Fruit fly (Drosophila melanogaster) whole organism, prepupa: ENCODE data around the gene CG1896.

Experiments
- CG10631 ChIP-seq: fragments of 200-800 bp; sonication (Bioruptor generic); optimal IDR thresholded peaks from 2 replicates; lab custom pipeline; 2016; ENCODE audit warnings: missing biosample characterization, missing genetic modification characterization
- CG11294 ChIP-seq: fragments of 200-800 bp; sonication (Bioruptor generic); IDR thresholded peaks from 2 replicates; pipeline ENCODE4 v1.3.6; 2022; ENCODE audit warnings: missing biosample characterization, missing genetic modification characterization
- CG15336 ChIP-seq: fragments of 200-800 bp; sonication (Bioruptor generic); IDR thresholded peaks from 2 replicates; pipeline ENCODE4 v1.3.6; 2022; ENCODE audit warnings: missing biosample characterization, missing genetic modification characterization
- CG1621 ChIP-seq: fragments of 200-800 bp; sonication (Bioruptor generic); optimal IDR thresholded peaks from 3 replicates; lab custom pipeline; 2018; ENCODE audit warnings: missing biosample characterization, mild to moderate bottlenecking, missing genetic modification characterization
- CG16779 ChIP-seq: fragments of 200-800 bp; sonication (Bioruptor generic); optimal IDR thresholded peaks from 3 replicates; lab custom pipeline; 2017; ENCODE audit warnings: missing biosample characterization, mild to moderate bottlenecking, missing genetic modification characterization
- CG3032 ChIP-seq: fragments of 200-800 bp; optimal IDR thresholded peaks from 2 replicates; lab custom pipeline; 2019; ENCODE audit warnings: missing biosample characterization, mild to moderate bottlenecking, missing genetic modification characterization, moderate library complexity
- CG32006 ChIP-seq: fragments of 200-800 bp; sonication (Bioruptor generic); optimal IDR thresholded peaks from 3 replicates; lab custom pipeline; 2017; ENCODE audit warnings: missing biosample characterization, mild to moderate bottlenecking, missing genetic modification characterization
- CG3919 ChIP-seq: fragments of 200-800 bp; sonication (Bioruptor generic); optimal IDR thresholded peaks from 3 replicates; lab custom pipeline; 2016; ENCODE audit warnings: missing biosample characterization, missing genetic modification characterization
- CG4318 ChIP-seq: fragments of 200-800 bp; sonication (Bioruptor generic); optimal IDR thresholded peaks from 3 replicates; lab custom pipeline; 2017; ENCODE audit warnings: missing biosample characterization, mild to moderate bottlenecking, missing genetic modification characterization
- CG6163 ChIP-seq: fragments of 200-800 bp; sonication (Bioruptor generic); IDR thresholded peaks from 3 replicates; pipeline ENCODE4 v1.3.6; 2022; ENCODE audit warnings: missing biosample characterization, missing genetic modification characterization
- CG6808 ChIP-seq: fragments of 200-800 bp; sonication (Bioruptor generic); optimal IDR thresholded peaks from 3 replicates; lab custom pipeline; 2017; ENCODE audit warnings: missing biosample characterization, missing genetic modification characterization, mild to moderate bottlenecking, moderate library complexity, missing genetic modification reagents
- CG6854 ChIP-seq: fragments of 200-800 bp; sonication (Bioruptor generic); optimal IDR thresholded peaks from 2 replicates; lab custom pipeline; 2017; ENCODE audit warnings: missing biosample characterization, mild to moderate bottlenecking, missing genetic modification characterization
- CG8119 ChIP-seq: fragments of 200-800 bp; sonication (Bioruptor generic); IDR thresholded peaks from 3 replicates; pipeline ENCODE4 v1.3.6; 2022; ENCODE audit warnings: missing biosample characterization, missing genetic modification characterization
- CG8319 ChIP-seq: fragments of 200-800 bp; sonication (Bioruptor generic); optimal IDR thresholded peaks from 3 replicates; lab custom pipeline; 2016; ENCODE audit warnings: missing biosample characterization, missing genetic modification characterization
- CG8632 ChIP-seq: fragments of 200-800 bp; sonication (Bioruptor generic); optimal IDR thresholded peaks from 3 replicates; lab custom pipeline; 2016; ENCODE audit warnings: missing biosample characterization, missing genetic modification characterization
- Eip78C ChIP-seq: fragments of 200-800 bp; sonication (Bioruptor generic); peaks from one replicate; lab custom pipeline; 2016; ENCODE audit warnings: missing biosample characterization, missing genetic modification characterization
- Eip93F ChIP-seq: fragments of 200-800 bp; sonication (Bioruptor generic); optimal IDR thresholded peaks from 2 replicates; lab custom pipeline; 2016; ENCODE audit warnings: missing biosample characterization, mild to moderate bottlenecking, missing genetic modification characterization
- Ets21C ChIP-seq: fragments of 200-800 bp; sonication (Bioruptor generic); optimal IDR thresholded peaks from 3 replicates; lab custom pipeline; 2016; ENCODE audit warnings: missing biosample characterization, missing genetic modification characterization
- Ets96B ChIP-seq: fragments of 200-800 bp; optimal IDR thresholded peaks from 2 replicates; lab custom pipeline; 2019; ENCODE audit warnings: missing biosample characterization, mild to moderate bottlenecking, missing genetic modification characterization, moderate library complexity
- Gug ChIP-seq: fragments of 200-800 bp; sonication (Bioruptor generic); IDR thresholded peaks from 2 replicates; pipeline ENCODE4 v1.3.6; 2022; ENCODE audit warnings: missing biosample characterization, missing genetic modification characterization
- Lpt ChIP-seq: fragments of 200-800 bp; sonication (Bioruptor generic); optimal IDR thresholded peaks from 3 replicates; lab custom pipeline; 2016; ENCODE audit warnings: missing biosample characterization, missing genetic modification characterization
- OdsH ChIP-seq: fragments of 200-800 bp; sonication (Bioruptor generic); optimal IDR thresholded peaks from 3 replicates; lab custom pipeline; 2016; ENCODE audit warnings: missing biosample characterization, missing genetic modification characterization
- Sox14 ChIP-seq: fragments of 200-800 bp; sonication (Bioruptor generic); optimal IDR thresholded peaks from 3 replicates; lab custom pipeline; 2016; ENCODE audit warnings: missing biosample characterization, missing genetic modification characterization
- achi ChIP-seq: fragments of 200-800 bp; sonication (Bioruptor generic); optimal IDR thresholded peaks from 3 replicates; lab custom pipeline; 2016; ENCODE audit warnings: missing biosample characterization, missing genetic modification characterization
- cyc ChIP-seq: fragments of 200-800 bp; sonication (Bioruptor generic); optimal IDR thresholded peaks from 3 replicates; lab custom pipeline; 2016; ENCODE audit warnings: missing biosample characterization, missing genetic modification characterization
- dsx ChIP-seq: fragments of 200-800 bp; optimal IDR thresholded peaks from 3 replicates; lab custom pipeline; 2019; ENCODE audit warnings: missing biosample characterization, mild to moderate bottlenecking, missing genetic modification characterization, moderate library complexity; ENCODE audit not compliant: poor library complexity, severe bottlenecking
- eg ChIP-seq: fragments of 200-800 bp; sonication (Bioruptor generic); IDR thresholded peaks from 3 replicates; pipeline ENCODE4 v1.3.6; 2022; ENCODE audit warnings: missing biosample characterization, missing genetic modification characterization
- esn ChIP-seq: fragments of 200-800 bp; sonication (Bioruptor generic); optimal IDR thresholded peaks from 2 replicates; lab custom pipeline; 2016; ENCODE audit warnings: missing biosample characterization, mild to moderate bottlenecking, missing genetic modification characterization, moderate library complexity
- fd85E ChIP-seq: fragments of 200-800 bp; sonication (Bioruptor generic); optimal IDR thresholded peaks from 3 replicates; lab custom pipeline; 2016; ENCODE audit warnings: missing biosample characterization, missing genetic modification characterization
- fkh ChIP-seq: fragments of 200-800 bp; sonication (Bioruptor generic); optimal IDR thresholded peaks from 3 replicates; lab custom pipeline; 2017; ENCODE audit warnings: missing biosample characterization, mild to moderate bottlenecking, missing genetic modification characterization, moderate library complexity
- lz ChIP-seq: fragments of 200-800 bp; sonication (Bioruptor generic); optimal IDR thresholded peaks from 3 replicates; lab custom pipeline; 2016; ENCODE audit warnings: missing biosample characterization, missing genetic modification characterization
- net ChIP-seq: fragments of 200-800 bp; sonication (Bioruptor generic); optimal IDR thresholded peaks from 3 replicates; lab custom pipeline; 2016; ENCODE audit warnings: missing biosample characterization, missing genetic modification characterization
- pdm3 ChIP-seq: fragments of 200-800 bp; sonication (Bioruptor generic); optimal IDR thresholded peaks from 3 replicates; lab custom pipeline; 2016; ENCODE audit warnings: missing biosample characterization, missing genetic modification characterization
- salr ChIP-seq, 2 experiments: fragments of 200-800 bp; sonication (Bioruptor generic); optimal IDR thresholded peaks; 3 replicates each; lab custom pipeline; 2016 to 2018; ENCODE audit warnings: missing biosample characterization in 2 of 2, missing genetic modification characterization in 2 of 2, mild to moderate bottlenecking in 1 of 2
- spab ChIP-seq: fragments of 200-800 bp; sonication (Bioruptor generic); optimal IDR thresholded peaks from 2 replicates; lab custom pipeline; 2017; ENCODE audit warnings: missing biosample characterization, mild to moderate bottlenecking, missing genetic modification characterization, missing genetic modification reagents
- ss ChIP-seq, 2 experiments: fragments of 200-800 bp; sonication (Bioruptor generic); optimal IDR thresholded peaks; 2 replicates in 1 of 2; 3 replicates in 1 of 2; lab custom pipeline; 2017 to 2018; ENCODE audit warnings: mild to moderate bottlenecking in 2 of 2, missing biosample characterization in 2 of 2, missing genetic modification characterization in 2 of 2, moderate library complexity in 1 of 2
- vri ChIP-seq: fragments of 200-800 bp; sonication (Bioruptor generic); optimal IDR thresholded peaks from 3 replicates; lab custom pipeline; 2016; ENCODE audit warnings: missing biosample characterization, mild to moderate bottlenecking, missing genetic modification characterization

CG1896 gene

DNA sequence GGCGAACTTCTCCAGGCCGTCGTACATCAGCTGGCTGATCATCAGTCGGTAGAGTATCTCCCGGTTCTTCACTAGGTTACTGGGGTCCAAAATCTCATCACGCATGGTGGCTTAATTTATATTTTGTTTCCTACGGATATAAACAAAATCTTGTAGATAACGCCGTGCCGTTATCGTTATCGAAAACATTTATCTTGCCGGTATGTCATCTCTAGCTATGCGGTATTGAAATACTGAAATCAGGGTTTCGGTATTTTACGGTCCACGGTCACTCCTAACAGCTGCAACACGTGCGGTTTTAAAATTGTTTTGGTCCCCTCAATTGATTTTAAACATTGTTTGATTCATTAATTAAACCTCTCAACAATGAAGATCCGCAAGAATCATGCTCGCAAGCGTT lies 7.3 kb upstream of the CG1896 start, which contains the start of the genes CstF50 and CG11563:
CstF50 (minus strand) TSS at position 188 of the 400 bp plus-strand sequence.
CG11563 (plus strand) TSS at position 260 of the 400 bp plus-strand sequence.
- no peak for TF ChIP-seq CG15336 (GFP tag; lab: Robert Waterston, UW)
- TF ChIP-seq CG1621: peak; percentile 68

dm6 chr3R:31738060-31738619 lies 5.9 kb upstream of the CG1896 start, which contains the start of gene eEF1alpha2:
Gene eEF1alpha2, plus strand, starts transcription at chr3R:31738468.
- TF ChIP-seq CG10631 (no peak), Gug (peak; percentile 10; the same call in 1 of the 2 replicates)
- TF ChIP-seq, all 60 proteins: peak for 1

dm6 chr3R:31739067-31739786 lies 4.9 kb upstream of the CG1896 start:
- TF ChIP-seq Eip93F (no peak), CG1621 (no peak)

dm6 chr3R:31741278-31741677 lies 2.8 kb upstream of the CG1896 start:
- TF ChIP-seq CG6163 (GFP tag; lab: Robert Waterston, UW) (peak; percentile 42; the same call in 1 of the 3 replicates), Ets96B (peak; percentile 7), Eip78C (peak; percentile 57), dsx (GFP tag; lab: Kevin White, UChicago) (peak; percentile 11), pdm3 (GFP tag; lab: Kevin White, UChicago) (peak; percentile 7), OdsH (GFP tag; lab: Kevin White, UChicago) (no peak), Sox14 (GFP tag; lab: Kevin White, UChicago) (no peak), Gug (0 out of 2 replicates have a peak, but pooled peaks have one; percentile 31), eg (GFP tag; lab: Robert Waterston, UW) (peak; percentile 66; the same call in 2 of the 3 replicates), CG10631 (no peak), esn (GFP tag; lab: Kevin White, UChicago) (peak; percentile 9), CG15336 (GFP tag; lab: Robert Waterston, UW) (peak; percentile 59)

DNA sequence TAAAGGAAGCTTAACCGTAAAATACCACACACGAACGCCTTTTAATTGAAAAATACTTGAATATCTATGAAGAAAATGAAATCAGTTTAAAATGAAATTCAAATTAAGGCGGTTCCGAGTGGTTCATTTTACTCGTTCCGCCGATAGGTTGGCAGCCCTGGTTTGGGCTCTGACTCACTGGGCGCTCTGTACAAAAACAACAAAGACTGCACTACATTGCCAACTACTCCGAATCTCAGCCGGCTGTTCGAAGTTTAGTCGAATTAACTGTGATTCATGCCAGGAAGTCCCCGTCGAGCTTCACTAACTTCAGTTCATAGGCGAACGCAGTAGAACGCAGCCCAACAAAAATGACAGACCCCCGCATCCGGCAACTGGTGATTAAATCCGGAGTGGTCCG lies 803 bp upstream of the CG1896 start, which contains the start of gene Tbca:
Tbca (plus strand) TSS at position 212 of the 400 bp plus-strand sequence.
- TF ChIP-seq CG6808 (GFP tag; lab: Kevin White, UChicago) (peak; percentile 36), Eip78C (peak; percentile 33), CG6163 (GFP tag; lab: Robert Waterston, UW) (peak; percentile 46; the same call in 2 of the 3 replicates), Lpt (GFP tag; lab: Kevin White, UChicago) (no peak), CG11294 (GFP tag; lab: Robert Waterston, UW) (no peak), eg (GFP tag; lab: Robert Waterston, UW) (0 out of 3 replicates have a peak, but pooled peaks have one; percentile 5), ss (GFP tag; optimal IDR thresholded peaks at IDR 0.05; lab: Kevin White, UChicago) (no peak), CG3919 (GFP tag; lab: Kevin White, UChicago) (peak; percentile 34), Sox14 (GFP tag; lab: Kevin White, UChicago) (peak; percentile 65), CG3032 (peak; percentile 12), CG1621 (peak; percentile 94)
- TF ChIP-seq, all 60 proteins: peak for 8

dm6 chr3R:31745629-31746081 lies 1.6 kb downstream of the CG1896 start, which contains the start of gene awd:
Gene awd, minus strand, starts transcription at chr3R:31746077.
- TF ChIP-seq fd85E (no peak), salr (GFP tag; optimal IDR thresholded peaks at IDR 0.05; lab: Kevin White, UChicago) (no peak), CG8632 (GFP tag; lab: Kevin White, UChicago) (no peak), net (GFP tag; lab: Kevin White, UChicago) (peak; percentile 7), OdsH (GFP tag; lab: Kevin White, UChicago) (no peak), vri (no peak), fkh (GFP tag; lab: Kevin White, UChicago) (no peak), achi (GFP tag; lab: Kevin White, UChicago) (peak; percentile 18), CG16779 (tag; lab: Kevin White, UChicago) (peak; percentile 28), CG8119 (GFP tag; lab: Robert Waterston, UW) (peak; percentile 49; the same call in 2 of the 3 replicates), CG8319 (GFP tag; lab: Kevin White, UChicago) (no peak), CG32006 (GFP tag; lab: Kevin White, UChicago) (no peak), Ets21C (GFP tag; lab: Kevin White, UChicago) (no peak), CG6854 (GFP tag; lab: Kevin White, UChicago) (peak; percentile 45), Lpt (GFP tag; lab: Kevin White, UChicago) (no peak), Sox14 (GFP tag; lab: Kevin White, UChicago) (peak; percentile 57), CG4318 (GFP tag; lab: Kevin White, UChicago) (no peak), CG3919 (GFP tag; lab: Kevin White, UChicago) (peak; percentile 1), lz (no peak), spab (GFP tag; lab: Kevin White, UChicago) (no peak), Gug (no peak), cyc (no peak)
